Fruit fly (Drosophila melanogaster): ENCODE results near the gene p130CAS.

Gene p130CAS

DNA sequence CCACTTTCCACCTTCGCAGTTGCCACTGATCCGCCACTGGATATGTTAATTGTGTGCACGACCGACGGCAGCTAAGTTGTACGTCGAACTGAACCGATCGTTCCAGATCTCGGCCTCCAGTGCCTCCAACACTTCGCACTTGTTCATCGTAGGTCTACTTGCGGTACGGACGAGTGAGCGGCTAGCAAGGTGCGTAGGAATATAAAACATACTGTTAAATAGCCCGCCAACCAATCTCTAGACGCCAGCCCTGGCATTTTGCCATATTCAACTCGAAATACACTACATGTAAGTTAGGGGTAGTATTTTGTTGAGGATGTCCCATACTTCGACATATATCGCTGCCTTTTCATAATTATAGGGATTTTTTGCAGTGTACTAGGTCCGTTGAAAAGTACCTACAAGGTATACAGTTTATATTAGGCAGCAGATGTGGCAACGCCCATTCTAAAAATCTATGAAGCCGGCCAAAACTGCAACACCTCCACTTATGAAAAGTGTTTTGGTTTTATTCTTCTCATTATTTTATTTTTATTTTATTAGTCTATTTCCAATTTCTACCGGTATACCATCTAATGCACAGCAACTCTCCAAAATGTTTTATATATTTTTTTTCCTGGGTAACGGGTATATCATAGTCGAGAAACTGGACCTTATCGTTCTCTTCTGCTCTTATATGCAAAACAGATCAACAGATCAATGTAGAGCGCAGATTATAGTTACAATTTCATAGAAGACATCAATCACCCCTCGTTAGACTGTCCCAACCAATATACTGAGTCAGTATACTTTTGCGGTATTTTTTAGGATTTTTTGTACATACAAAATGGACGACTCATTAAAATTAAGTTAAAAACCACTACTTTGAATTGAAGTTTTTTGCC lies 70.6 kb downstream of the p130CAS start, which contains the start of the genes pyx and CG33229 (continued):
- peak; percentile 60; the same call in 2 of the 3 replicates for TF ChIP-seq CG2889 (GFP tag; IDR thresholded peaks at IDR 0.05)
- peak; percentile 58 for TF ChIP-seq CG3407 (GFP tag; optimal IDR thresholded peaks at IDR 0.05)
- TF ChIP-seq CG17186 (GFP tag; optimal IDR thresholded peaks at IDR 0.05), result peak; percentile 37
- no peak for TF ChIP-seq CG34224 (GFP tag; IDR thresholded peaks at IDR 0.05; ENCODE audit: partially characterized antibody)
- peak; percentile 90 for TF ChIP-seq pho (GFP tag; optimal IDR thresholded peaks at IDR 0.05)
- TF ChIP-seq CG14014 (GFP tag; IDR thresholded peaks at IDR 0.05), result peak; percentile 80
- TF ChIP-seq CG2712 (tag; optimal IDR thresholded peaks at IDR 0.05), result peak; percentile 88
- TF ChIP-seq CG16813 (GFP tag; IDR thresholded peaks at IDR 0.05; ENCODE audit: partially characterized antibody), result no peak
- peak; percentile 74 for TF ChIP-seq gcm2 (GFP tag; optimal IDR thresholded peaks at IDR 0.05)
- TF ChIP-seq lov (optimal IDR thresholded peaks at IDR 0.05), result no peak
- TF ChIP-seq lov (GFP tag; IDR thresholded peaks at IDR 0.05), result no peak
- TF ChIP-seq scrt (GFP tag; optimal IDR thresholded peaks at IDR 0.05), result peak; percentile 70
- no peak for TF ChIP-seq bbx (GFP tag; IDR thresholded peaks at IDR 0.05; ENCODE audit: partially characterized antibody)
- TF ChIP-seq CG12744 (GFP tag; optimal IDR thresholded peaks at IDR 0.05), result peak; percentile 75
- 0 out of 2 replicates have a peak, but pooled peaks have one; percentile 27 for TF ChIP-seq unc-4 (GFP tag; IDR thresholded peaks at IDR 0.05; ENCODE audit: partially characterized antibody)
- peak; percentile 56 for TF ChIP-seq Bdp1 (GFP tag; optimal IDR thresholded peaks at IDR 0.05)
- peak; percentile 78 for TF ChIP-seq CG15696 (tag; optimal IDR thresholded peaks at IDR 0.05)
- TF ChIP-seq HmgZ (tag; optimal IDR thresholded peaks at IDR 0.05), result peak; percentile 56
- no peak for TF ChIP-seq CG14860 (GFP tag; IDR thresholded peaks at IDR 0.05; ENCODE audit: partially characterized antibody)
- no peak for TF ChIP-seq ash1 (GFP tag; optimal IDR thresholded peaks at IDR 0.05)
- TF ChIP-seq Drgx (GFP tag; IDR thresholded peaks at IDR 0.05), result peak; percentile 77
- TF ChIP-seq bsh (GFP tag; optimal IDR thresholded peaks at IDR 0.05), result peak; percentile 46 to 75
- peak; percentile 36 for TF ChIP-seq en (GFP tag; optimal IDR thresholded peaks at IDR 0.05)
- peak; percentile 13 for TF ChIP-seq CG6683 (GFP tag; optimal IDR thresholded peaks at IDR 0.05)
- peak; percentile 86 for TF ChIP-seq sob (GFP tag; IDR thresholded peaks at IDR 0.05)
- TF ChIP-seq gt (GFP tag; IDR thresholded peaks at IDR 0.05), result no peak; the same call in 1 of the 2 replicates
- TF ChIP-seq CG11723 (GFP tag; optimal IDR thresholded peaks at IDR 0.05), result peak; percentile 62
- TF ChIP-seq jumu (GFP tag; optimal IDR thresholded peaks at IDR 0.05), result peak; percentile 70
- TF ChIP-seq Dp (GFP tag; optimal IDR thresholded peaks at IDR 0.05), result peak; percentile 91
- TF ChIP-seq maf-S (GFP tag; optimal IDR thresholded peaks at IDR 0.05), result peak; percentile 70
- peak; percentile 83 for TF ChIP-seq CG7786 (GFP tag; optimal IDR thresholded peaks at IDR 0.05)
- peak; percentile 88 for TF ChIP-seq CG34422 (GFP tag; IDR thresholded peaks at IDR 0.05)
- no peak; the same call in 1 of the 2 replicates for TF ChIP-seq Taf1 (GFP tag; IDR thresholded peaks at IDR 0.05)
- TF ChIP-seq Nf-YA (GFP tag; IDR thresholded peaks at IDR 0.05), result no peak; the same call in 1 of the 2 replicates
- TF ChIP-seq tll (GFP tag; optimal IDR thresholded peaks at IDR 0.05), result no peak
- peak; percentile 80 for TF ChIP-seq Camta (GFP tag; optimal IDR thresholded peaks at IDR 0.05)
- 0 out of 2 replicates have a peak, but pooled peaks have one; percentile 21 for TF ChIP-seq CG10959 (GFP tag; IDR thresholded peaks at IDR 0.05)
- peak; percentile 81 for TF ChIP-seq CG8944 (GFP tag; optimal IDR thresholded peaks at IDR 0.05)
- TF ChIP-seq CG10267 (tag; optimal IDR thresholded peaks at IDR 0.05), result peak; percentile 74
- TF ChIP-seq H15 (GFP tag; IDR thresholded peaks at IDR 0.05), result peak; percentile 70; the same call in 1 of the 3 replicates
- peak; percentile 78 for TF ChIP-seq CG9876 (GFP tag; optimal IDR thresholded peaks at IDR 0.05)
- peak; percentile 89 for TF ChIP-seq NFAT (GFP tag; IDR thresholded peaks at IDR 0.05)
- TF ChIP-seq HLHmδ (GFP tag; optimal IDR thresholded peaks at IDR 0.05), result no peak
- TF ChIP-seq Ravus (GFP tag; IDR thresholded peaks at IDR 0.05), result peak; percentile 20
- peak; percentile 67 for TF ChIP-seq pnt (GFP tag; optimal IDR thresholded peaks at IDR 0.05)
- peak; percentile 60; the same call in 2 of the 3 replicates for TF ChIP-seq gce (GFP tag; IDR thresholded peaks at IDR 0.05)
- TF ChIP-seq sc (optimal IDR thresholded peaks at IDR 0.05), result no peak
- TF ChIP-seq sc (GFP tag; optimal IDR thresholded peaks at IDR 0.05), result peak; percentile 75

Measured in whole organism, embryonic.